Fruit fly (Drosophila melanogaster) whole organism, embryonic: ENCODE results near the gene Pex3.

Experiments used
- Abd-B ChIP-seq: fragments of 200-800 bp; sonication (Bioruptor generic); optimal IDR thresholded peaks from 2 replicates; lab custom pipeline; 2018; ENCODE audit warnings: missing biosample characterization, mild to moderate bottlenecking, missing genetic modification characterization, moderate library complexity
- CG10267 ChIP-seq: fragments of 200-800 bp; sonication (Bioruptor generic); optimal IDR thresholded peaks from 2 replicates; lab custom pipeline; 2018; ENCODE audit warnings: missing biosample characterization, mild to moderate bottlenecking, missing genetic modification characterization, moderate library complexity
- CG12744 ChIP-seq: fragments of 200-800 bp; sonication (Bioruptor generic); optimal IDR thresholded peaks from 2 replicates; lab custom pipeline; 2016; ENCODE audit warnings: missing biosample characterization, missing genetic modification characterization
- CG8478 ChIP-seq: fragments of >200 bp; optimal IDR thresholded peaks from 2 replicates; lab custom pipeline; 2018
- Sry-δ ChIP-seq: fragments of 200-800 bp; sonication (Bioruptor generic); optimal IDR thresholded peaks from 2 replicates; lab custom pipeline; 2016; ENCODE audit warnings: missing biosample characterization, missing genetic modification characterization
- lmd ChIP-seq: fragments of 200-800 bp; sonication (Bioruptor generic); IDR thresholded peaks from 2 replicates; pipeline ENCODE4 v1.3.6; 2022; ENCODE audit warnings: missing biosample characterization, missing genetic modification characterization
- tap ChIP-seq: fragments of 200-800 bp; optimal IDR thresholded peaks from 3 replicates; lab custom pipeline; 2019; ENCODE audit warnings: missing biosample characterization, mild to moderate bottlenecking, missing genetic modification characterization, moderate library complexity
- wdn ChIP-seq: fragments of 200-800 bp; sonication (Bioruptor generic); IDR thresholded peaks from 2 replicates; pipeline ENCODE4 v1.3.6; 2022; ENCODE audit warnings: missing biosample characterization, missing genetic modification characterization

dm6 chr3L:15113257-15113656 is 30.9 kb upstream of the Pex3 start, which contains the start of gene CG13458:
- no peak for TF ChIP-seq tap
- TF ChIP-seq Sry-δ (GFP tag; lab: Kevin White, UChicago), result no peak
- no peak for TF ChIP-seq CG12744 (GFP tag; lab: Kevin White, UChicago)
- no peak for TF ChIP-seq Abd-B
- no peak for TF ChIP-seq lmd (GFP tag; lab: Robert Waterston, UW)
- no peak for TF ChIP-seq CG10267
- TF ChIP-seq CG8478 (lab: Kevin White, UChicago), result no peak
- no peak for TF ChIP-seq wdn (GFP tag; lab: Robert Waterston, UW)
